Worm (Caenorhabditis elegans) whole organism, midembryonic: ENCODE measurements around the gene erl-1.

Source experiments
- cog-1 ChIP-seq: sonication (generic microtip); optimal IDR thresholded peaks from 2 replicates; lab custom pipeline; 2016; ENCODE audit warnings: missing genetic modification characterization, missing compliant biosample characterization
- tab-1 ChIP-seq: fragments of 200-800 bp; sonication (Bioruptor generic); IDR thresholded peaks from 2 replicates; pipeline ENCODE4 v1.3.6; 2022; ENCODE audit warnings: missing genetic modification characterization, missing compliant biosample characterization

- no peak for TF ChIP-seq tab-1 (GFP tag; lab: Robert Waterston, UW)
- TF ChIP-seq cog-1 (tag; lab: Kevin White, UChicago): no peak
Measured at ce11 chrIV:12311597-12311996, 23.9 kb downstream of the erl-1 start, which contains the start of gene oac-58.
